Worm (Caenorhabditis elegans): ENCODE results near the gene R01E6.7.
A peak's percentile ranks its signal among the peaks of the same experiment; 100 is the strongest.

Gene R01E6.7

ce11 chrX:13569854-13570253 is at the start of gene R01E6.7:
Gene R01E6.7 (minus strand): TSS chrX:13569954.
- no peak for TF ChIP-seq ztf-11 (tag; optimal IDR thresholded peaks at IDR 0.05)
- TF ChIP-seq lsy-2 (tag; optimal IDR thresholded peaks at IDR 0.05) = no peak
- TF ChIP-seq unc-39 (tag; optimal IDR thresholded peaks at IDR 0.05) = no peak
- TF ChIP-seq ces-1 (GFP tag; optimal IDR thresholded peaks at IDR 0.05) = no peak
- TF ChIP-seq nhr-28 (tag; optimal IDR thresholded peaks at IDR 0.05) = no peak
- TF ChIP-seq pha-4 (tag; optimal IDR thresholded peaks at IDR 0.05) = no peak
- TF ChIP-seq mep-1 (tag; optimal IDR thresholded peaks at IDR 0.05) = no peak
- no peak for TF ChIP-seq elt-3 (tag; optimal IDR thresholded peaks at IDR 0.05)
- no peak for TF ChIP-seq unc-62 (GFP tag; optimal IDR thresholded peaks at IDR 0.05)
- no peak for TF ChIP-seq nhr-76 (tag; optimal IDR thresholded peaks at IDR 0.05)
- TF ChIP-seq cnd-1 (tag; optimal IDR thresholded peaks at IDR 0.05) = no peak
- TF ChIP-seq nhr-12 (tag; optimal IDR thresholded peaks at IDR 0.05) = no peak
- no peak for TF ChIP-seq ham-2 (GFP tag; optimal IDR thresholded peaks at IDR 0.05)
- TF ChIP-seq snpc-4 (tag; optimal IDR thresholded peaks at IDR 0.05) = no peak
- no peak for TF ChIP-seq mab-5 (tag; optimal IDR thresholded peaks at IDR 0.05)
- TF ChIP-seq M03D4.4 (tag; optimal IDR thresholded peaks at IDR 0.05) = no peak
- no peak for TF ChIP-seq zip-8 (tag; optimal IDR thresholded peaks at IDR 0.05)
- no peak for TF ChIP-seq lin-13 (tag; optimal IDR thresholded peaks at IDR 0.05)
- no peak for TF ChIP-seq tbx-8 (GFP tag; optimal IDR thresholded peaks at IDR 0.05)
- no peak for TF ChIP-seq hlh-1 (tag; optimal IDR thresholded peaks at IDR 0.05)

- TF ChIP-seq ceh-43 (GFP tag; optimal IDR thresholded peaks at IDR 0.05) (no peak), nhr-76 (tag; optimal IDR thresholded peaks at IDR 0.05) (no peak), ceh-39 (tag; optimal IDR thresholded peaks at IDR 0.05) (no peak), snpc-4 (tag; optimal IDR thresholded peaks at IDR 0.05) (no peak), mab-5 (tag; optimal IDR thresholded peaks at IDR 0.05) (no peak), tbx-8 (GFP tag; optimal IDR thresholded peaks at IDR 0.05) (no peak), blmp-1 (tag; optimal IDR thresholded peaks at IDR 0.05) (no peak), elt-1 (tag; optimal IDR thresholded peaks at IDR 0.05; ENCODE audit: borderline replicate concordance, insufficient read depth) (no peak), unc-62 (GFP tag; optimal IDR thresholded peaks at IDR 0.05) (no peak), mep-1 (tag; optimal IDR thresholded peaks at IDR 0.05) (no peak), lin-13 (tag; optimal IDR thresholded peaks at IDR 0.05) (no peak), bed-3 (GFP tag; optimal IDR thresholded peaks at IDR 0.05) (no peak), nhr-12 (tag; optimal IDR thresholded peaks at IDR 0.05) (no peak), pha-4 (tag; optimal IDR thresholded peaks at IDR 0.05) (no peak), unc-39 (tag; optimal IDR thresholded peaks at IDR 0.05) (no peak), sptf-1 (tag; optimal IDR thresholded peaks at IDR 0.05) (no peak)
Measured at ce11 chrX:13618574-13618973, 48.8 kb upstream of the R01E6.7 start, which contains the start of gene nlp-53. Gene nlp-53 (plus strand): TSS chrX:13618874.

ce11 chrX:13615181-13615580 is 45.4 kb upstream of the R01E6.7 start:
- TF ChIP-seq nhr-2 (tag; optimal IDR thresholded peaks at IDR 0.05) (no peak), pha-4 (tag; optimal IDR thresholded peaks at IDR 0.05) (no peak), ces-1 (GFP tag; optimal IDR thresholded peaks at IDR 0.05) (peak; percentile 35)

- no peak for TF ChIP-seq elt-3 (tag; optimal IDR thresholded peaks at IDR 0.05)
- no peak for TF ChIP-seq flh-1 (GFP tag; optimal IDR thresholded peaks at IDR 0.05)
- peak; percentile 48 for TF ChIP-seq ces-1 (GFP tag; optimal IDR thresholded peaks at IDR 0.05)
Measured at ce11 chrX:13610040-13610439, 40.3 kb upstream of the R01E6.7 start.

ce11 chrX:13605854-13606253 is 36.1 kb upstream of the R01E6.7 start:
- no peak for TF ChIP-seq ham-2 (GFP tag; optimal IDR thresholded peaks at IDR 0.05)
- TF ChIP-seq hlh-1 (tag; optimal IDR thresholded peaks at IDR 0.05) = no peak
- no peak for TF ChIP-seq ceh-39 (tag; optimal IDR thresholded peaks at IDR 0.05)
- TF ChIP-seq ceh-83 (GFP tag; optimal IDR thresholded peaks at IDR 0.05) = no peak
- no peak for TF ChIP-seq snpc-4 (tag; optimal IDR thresholded peaks at IDR 0.05)
- no peak for TF ChIP-seq mls-2 (tag; optimal IDR thresholded peaks at IDR 0.05)
- no peak for TF ChIP-seq cnd-1 (tag; optimal IDR thresholded peaks at IDR 0.05)
- no peak for TF ChIP-seq ceh-43 (GFP tag; optimal IDR thresholded peaks at IDR 0.05)
- TF ChIP-seq zip-8 (tag; optimal IDR thresholded peaks at IDR 0.05) = no peak
- no peak for TF ChIP-seq elt-3 (tag; optimal IDR thresholded peaks at IDR 0.05)
- no peak for TF ChIP-seq blmp-1 (tag; optimal IDR thresholded peaks at IDR 0.05)
- no peak for TF ChIP-seq ztf-11 (tag; optimal IDR thresholded peaks at IDR 0.05)
- no peak for TF ChIP-seq nhr-76 (tag; optimal IDR thresholded peaks at IDR 0.05)
- TF ChIP-seq M03D4.4 (tag; optimal IDR thresholded peaks at IDR 0.05) = no peak
- TF ChIP-seq unc-120 (tag; optimal IDR thresholded peaks at IDR 0.05; ENCODE audit: poor library complexity, severe bottlenecking) = no peak
- TF ChIP-seq unc-62 (GFP tag; optimal IDR thresholded peaks at IDR 0.05) = no peak
- TF ChIP-seq flh-1 (GFP tag; optimal IDR thresholded peaks at IDR 0.05) = no peak
- no peak for TF ChIP-seq lsy-2 (tag; optimal IDR thresholded peaks at IDR 0.05)

Measured in whole organism, mixed stage, embryonic.